Worm (Caenorhabditis elegans): ENCODE measurements around the gene hlh-15.

DNA sequence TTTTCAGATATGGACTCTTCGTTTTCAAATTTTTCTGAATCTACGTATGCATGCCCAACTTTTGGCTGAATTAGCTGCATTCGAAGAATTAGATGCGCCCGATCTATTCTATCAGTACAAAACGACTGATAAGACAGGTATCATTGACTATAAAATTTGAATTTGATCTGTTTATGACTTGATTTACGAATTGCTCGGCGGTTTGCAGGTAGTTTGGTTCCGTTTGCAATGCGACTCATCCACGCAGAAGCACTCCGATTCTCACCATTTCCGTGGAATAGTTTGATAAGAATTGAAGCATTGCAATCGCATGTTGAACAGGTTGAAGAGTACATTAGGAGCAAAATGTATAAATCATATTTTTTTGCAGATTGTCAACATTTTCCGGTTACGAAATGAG lies 2.2 kb downstream of the hlh-15 start:
- TF ChIP-seq pag-3 (tag; optimal IDR thresholded peaks at IDR 0.05; ENCODE audit: borderline replicate concordance, insufficient read depth) (no peak), unc-62 (GFP tag; optimal IDR thresholded peaks at IDR 0.05) (no peak), pqm-1 (tag; optimal IDR thresholded peaks at IDR 0.05) (no peak), nhr-12 (tag; optimal IDR thresholded peaks at IDR 0.05) (no peak), fkh-4 (tag; optimal IDR thresholded peaks at IDR 0.05; ENCODE audit: borderline replicate concordance) (no peak), alr-1 (tag; optimal IDR thresholded peaks at IDR 0.05; ENCODE audit: borderline replicate concordance) (no peak), ceh-82 (tag; optimal IDR thresholded peaks at IDR 0.05) (no peak), nhr-28 (tag; optimal IDR thresholded peaks at IDR 0.05) (no peak)
